Fruit fly (Drosophila melanogaster): ENCODE results near the gene Pop1.

Pop1 gene

dm6 chrX:5612977-5613376, 9.5 kb upstream of the Pop1 start:
- TF ChIP-seq sage (GFP tag; optimal IDR thresholded peaks at IDR 0.05) (no peak), ey (GFP tag; optimal IDR thresholded peaks at IDR 0.05) (no peak), Myc (optimal IDR thresholded peaks at IDR 0.05) (no peak), tai (GFP tag; optimal IDR thresholded peaks at IDR 0.05) (no peak), fru (GFP tag; optimal IDR thresholded peaks at IDR 0.05) (no peak), pan (optimal IDR thresholded peaks at IDR 0.05) (no peak)

- no peak for TF ChIP-seq N (GFP tag; optimal IDR thresholded peaks at IDR 0.05)
- TF ChIP-seq jim (GFP tag; optimal IDR thresholded peaks at IDR 0.05) = no peak
- no peak for TF ChIP-seq sage (GFP tag; optimal IDR thresholded peaks at IDR 0.05)
- TF ChIP-seq ey (GFP tag; optimal IDR thresholded peaks at IDR 0.05) = no peak
- no peak for TF ChIP-seq foxo (GFP tag; optimal IDR thresholded peaks at IDR 0.05)
- no peak for TF ChIP-seq Rel (GFP tag; optimal IDR thresholded peaks at IDR 0.05)
- no peak for TF ChIP-seq Rel (tag; optimal IDR thresholded peaks at IDR 0.05)
- TF ChIP-seq h (GFP tag; optimal IDR thresholded peaks at IDR 0.05) = no peak
- no peak for TF ChIP-seq Myc (optimal IDR thresholded peaks at IDR 0.05)
- no peak for TF ChIP-seq Vsx2 (GFP tag; optimal IDR thresholded peaks at IDR 0.05; ENCODE audit: partially characterized antibody)
- TF ChIP-seq GATAd (GFP tag; optimal IDR thresholded peaks at IDR 0.05) = no peak
- TF ChIP-seq sv (GFP tag; optimal IDR thresholded peaks at IDR 0.05) = no peak
- no peak for TF ChIP-seq dl (GFP tag; optimal IDR thresholded peaks at IDR 0.05; ENCODE audit: insufficient read depth in 1 of 2, partially characterized antibody in 2 of 2)
- no peak for TF ChIP-seq pan (optimal IDR thresholded peaks at IDR 0.05)
- no peak for TF ChIP-seq Mio (GFP tag; optimal IDR thresholded peaks at IDR 0.05)
- TF ChIP-seq CG9705 (GFP tag; optimal IDR thresholded peaks at IDR 0.05) = no peak
Measured at dm6 chrX:5614367-5614766, 8.1 kb upstream of the Pop1 start, which contains the start of gene CG34435. Gene CG34435 (minus strand): TSS chrX:5614467.

- no peak for TF ChIP-seq woc (GFP tag; optimal IDR thresholded peaks at IDR 0.05)
- no peak for TF ChIP-seq Hr78 (GFP tag; optimal IDR thresholded peaks at IDR 0.05)
- TF ChIP-seq fru (GFP tag; optimal IDR thresholded peaks at IDR 0.05) = no peak
- no peak for TF ChIP-seq psq (GFP tag; optimal IDR thresholded peaks at IDR 0.05)
- TF ChIP-seq Dfd (GFP tag; optimal IDR thresholded peaks at IDR 0.05) = no peak
- no peak for TF ChIP-seq Hnf4 (GFP tag; optimal IDR thresholded peaks at IDR 0.05)
- TF ChIP-seq dl (GFP tag; optimal IDR thresholded peaks at IDR 0.05; ENCODE audit: insufficient read depth in 1 of 2, partially characterized antibody in 2 of 2) = no peak
- TF ChIP-seq rgr (GFP tag; optimal IDR thresholded peaks at IDR 0.05) = no peak
- no peak for TF ChIP-seq GATAd (GFP tag; optimal IDR thresholded peaks at IDR 0.05)
- no peak for TF ChIP-seq br (GFP tag; optimal IDR thresholded peaks at IDR 0.05)
- TF ChIP-seq Hr83 (GFP tag; optimal IDR thresholded peaks at IDR 0.05; ENCODE audit: poor library complexity, severe bottlenecking) = no peak
- TF ChIP-seq jim (GFP tag; optimal IDR thresholded peaks at IDR 0.05) = no peak
- TF ChIP-seq CG32264 (GFP tag; optimal IDR thresholded peaks at IDR 0.05) = no peak
- no peak for TF ChIP-seq Jra (GFP tag; optimal IDR thresholded peaks at IDR 0.05)
- no peak for TF ChIP-seq foxo (GFP tag; optimal IDR thresholded peaks at IDR 0.05)
- no peak for TF ChIP-seq tai (GFP tag; optimal IDR thresholded peaks at IDR 0.05)
- no peak for TF ChIP-seq ey (GFP tag; optimal IDR thresholded peaks at IDR 0.05)
- no peak for TF ChIP-seq dmrt93B (GFP tag; optimal IDR thresholded peaks at IDR 0.05)
- no peak for TF ChIP-seq lola (GFP tag; optimal IDR thresholded peaks at IDR 0.05)
Measured at dm6 chrX:5616270-5616669, 6.2 kb upstream of the Pop1 start, which contains the start of gene CG34434. Gene CG34434 (minus strand): TSS chrX:5616370.

- TF ChIP-seq OdsH (GFP tag; optimal IDR thresholded peaks at IDR 0.05) (no peak), Myc (optimal IDR thresholded peaks at IDR 0.05) (no peak)
Measured at dm6 chrX:5618562-5618961, 3.9 kb upstream of the Pop1 start, which contains the start of gene RhoGAP5A. Gene RhoGAP5A (minus strand): TSS chrX:5618806.

- no peak for TF ChIP-seq CrebA (GFP tag; optimal IDR thresholded peaks at IDR 0.05; ENCODE audit: borderline replicate concordance)
- no peak for TF ChIP-seq jim (GFP tag; optimal IDR thresholded peaks at IDR 0.05)
- no peak for TF ChIP-seq Dif (GFP tag; optimal IDR thresholded peaks at IDR 0.05; ENCODE audit: partially characterized antibody)
- no peak for TF ChIP-seq dmrt93B (GFP tag; optimal IDR thresholded peaks at IDR 0.05)
- no peak for TF ChIP-seq foxo (GFP tag; optimal IDR thresholded peaks at IDR 0.05)
- no peak for TF ChIP-seq Rel (GFP tag; optimal IDR thresholded peaks at IDR 0.05)
- TF ChIP-seq Rel (tag; optimal IDR thresholded peaks at IDR 0.05) = no peak
- no peak for TF ChIP-seq br (GFP tag; optimal IDR thresholded peaks at IDR 0.05)
- TF ChIP-seq dsf (GFP tag; optimal IDR thresholded peaks at IDR 0.05; ENCODE audit: borderline replicate concordance) = no peak
- TF ChIP-seq CG32264 (GFP tag; optimal IDR thresholded peaks at IDR 0.05) = no peak
- no peak for TF ChIP-seq usp (GFP tag; optimal IDR thresholded peaks at IDR 0.05)
- no peak for TF ChIP-seq fru (GFP tag; optimal IDR thresholded peaks at IDR 0.05)
- no peak for TF ChIP-seq Hnf4 (GFP tag; optimal IDR thresholded peaks at IDR 0.05)
- TF ChIP-seq GATAd (GFP tag; optimal IDR thresholded peaks at IDR 0.05) = no peak
- TF ChIP-seq tai (GFP tag; optimal IDR thresholded peaks at IDR 0.05) = no peak
- TF ChIP-seq Jra (GFP tag; optimal IDR thresholded peaks at IDR 0.05) = no peak
- TF ChIP-seq Hr78 (GFP tag; optimal IDR thresholded peaks at IDR 0.05) = no peak
Measured at dm6 chrX:5634714-5635113, 12.3 kb downstream of the Pop1 start.
